Fruit fly (Drosophila melanogaster): Measurements from ENCODE around the gene CG14668.
A peak's percentile ranks its signal among the peaks of the same experiment; 100 is the strongest.

The CG14668 gene

dm6 chr3R:5374720-5375119, 12.7 kb downstream of the CG14668 start, which contains the start of the genes hd and CG14667:
Gene hd, minus strand, starts transcription at chr3R:5374962.
Gene CG14667, plus strand, starts transcription at chr3R:5375022.
- TF ChIP-seq CG8632 (GFP tag; optimal IDR thresholded peaks at IDR 0.05), result no peak
- TF ChIP-seq acj6 (GFP tag; optimal IDR thresholded peaks at IDR 0.05), result no peak
- peak; percentile 5 for TF ChIP-seq lz (GFP tag; optimal IDR thresholded peaks at IDR 0.05)
- TF ChIP-seq fkh (GFP tag; optimal IDR thresholded peaks at IDR 0.05), result peak; percentile 90
- no peak for TF ChIP-seq Sox102F (GFP tag; optimal IDR thresholded peaks at IDR 0.05)

- peak; percentile 32 for TF ChIP-seq CG1621 (tag; optimal IDR thresholded peaks at IDR 0.05)
- peak; percentile 27 for TF ChIP-seq CG8319 (GFP tag; optimal IDR thresholded peaks at IDR 0.05)
- peak; percentile 58 for TF ChIP-seq CG11902 (GFP tag; optimal IDR thresholded peaks at IDR 0.05)
- TF ChIP-seq eg (GFP tag; IDR thresholded peaks at IDR 0.05), result peak; percentile 45; the same call in 1 of the 3 replicates
- no peak for TF ChIP-seq CG6808 (GFP tag; optimal IDR thresholded peaks at IDR 0.05)
- TF ChIP-seq Blimp-1 (GFP tag; optimal IDR thresholded peaks at IDR 0.05), result no peak
- TF ChIP-seq fkh (GFP tag; optimal IDR thresholded peaks at IDR 0.05), result no peak
- peak; percentile 10 for TF ChIP-seq Hr38 (GFP tag; optimal IDR thresholded peaks at IDR 0.05)
- no peak for TF ChIP-seq fd59A (GFP tag; optimal IDR thresholded peaks at IDR 0.05)
- peak in 1 of 2 experiments; percentile 49 for TF ChIP-seq salr (GFP tag; optimal IDR thresholded peaks at IDR 0.05)
- TF ChIP-seq CG3032 (tag; optimal IDR thresholded peaks at IDR 0.05), result peak; percentile 59
- no peak for TF ChIP-seq CG9139 (GFP tag; optimal IDR thresholded peaks at IDR 0.05)
- no peak for TF ChIP-seq Eip93F (GFP tag; optimal IDR thresholded peaks at IDR 0.05)
- no peak for TF ChIP-seq Eip75B (GFP tag; optimal IDR thresholded peaks at IDR 0.05)
- TF ChIP-seq dsx (GFP tag; optimal IDR thresholded peaks at IDR 0.05; ENCODE audit: poor library complexity, severe bottlenecking), result no peak
- no peak for TF ChIP-seq CG34406 (GFP tag; optimal IDR thresholded peaks at IDR 0.05)
- no peak for TF ChIP-seq CG15336 (GFP tag; IDR thresholded peaks at IDR 0.05)
- TF ChIP-seq topi (GFP tag; optimal IDR thresholded peaks at IDR 0.05), result peak; percentile 68
- no peak for TF ChIP-seq CG4318 (GFP tag; optimal IDR thresholded peaks at IDR 0.05)
- TF ChIP-seq Eip78C (GFP tag), result peak; percentile 79
- TF ChIP-seq Ets96B (tag; optimal IDR thresholded peaks at IDR 0.05), result peak; percentile 42
- TF ChIP-seq CG11294 (GFP tag; IDR thresholded peaks at IDR 0.05), result peak; percentile 44; the same call in 1 of the 2 replicates
- TF ChIP-seq CG6854 (GFP tag; optimal IDR thresholded peaks at IDR 0.05), result peak; percentile 17
- no peak for TF ChIP-seq fd85E (GFP tag; optimal IDR thresholded peaks at IDR 0.05)
- TF ChIP-seq acj6 (GFP tag; optimal IDR thresholded peaks at IDR 0.05), result peak; percentile 65
- no peak for TF ChIP-seq CG8119 (GFP tag; IDR thresholded peaks at IDR 0.05)
- TF ChIP-seq CG10669 (GFP tag; optimal IDR thresholded peaks at IDR 0.05), result no peak
- no peak for TF ChIP-seq CG10631 (GFP tag; optimal IDR thresholded peaks at IDR 0.05)
- peak; percentile 55 for TF ChIP-seq Sox15 (GFP tag; optimal IDR thresholded peaks at IDR 0.05)
- peak; percentile 11 for TF ChIP-seq Lpt (GFP tag; optimal IDR thresholded peaks at IDR 0.05)
- TF ChIP-seq lz (GFP tag; optimal IDR thresholded peaks at IDR 0.05), result peak; percentile 81
- TF ChIP-seq ss (GFP tag; optimal IDR thresholded peaks at IDR 0.05), result no peak
- peak; percentile 83 for TF ChIP-seq cyc (GFP tag; optimal IDR thresholded peaks at IDR 0.05)
- peak; percentile 83 for TF ChIP-seq Hr39 (GFP tag; optimal IDR thresholded peaks at IDR 0.05)
- peak; percentile 34; the same call in 1 of the 2 replicates for TF ChIP-seq Gug (GFP tag; IDR thresholded peaks at IDR 0.05)
- TF ChIP-seq CG6163 (GFP tag; IDR thresholded peaks at IDR 0.05), result peak; percentile 72; the same call in 2 of the 3 replicates
- TF ChIP-seq net (GFP tag; optimal IDR thresholded peaks at IDR 0.05), result no peak
- peak; percentile 66 for TF ChIP-seq Ets21C (GFP tag; optimal IDR thresholded peaks at IDR 0.05)
- no peak for TF ChIP-seq CG6792 (GFP tag; optimal IDR thresholded peaks at IDR 0.05)
- TF ChIP-seq CG31627 (GFP tag; optimal IDR thresholded peaks at IDR 0.05), result peak; percentile 86
- no peak for TF ChIP-seq Sox14 (GFP tag; optimal IDR thresholded peaks at IDR 0.05)
- TF ChIP-seq esn (GFP tag; optimal IDR thresholded peaks at IDR 0.05), result peak; percentile 78
- TF ChIP-seq CG16779 (tag; optimal IDR thresholded peaks at IDR 0.05), result no peak
These were observed 15.9 kb downstream of the CG14668 start, which contains the start of gene Polr2F for dm6 chr3R:5371563-5371962. Gene Polr2F, plus strand, starts transcription at chr3R:5371795.

Measured in whole organism, prepupa.